Fruit fly (Drosophila melanogaster): Measurements from ENCODE around the gene Ets21C.

The Ets21C gene

DNA sequence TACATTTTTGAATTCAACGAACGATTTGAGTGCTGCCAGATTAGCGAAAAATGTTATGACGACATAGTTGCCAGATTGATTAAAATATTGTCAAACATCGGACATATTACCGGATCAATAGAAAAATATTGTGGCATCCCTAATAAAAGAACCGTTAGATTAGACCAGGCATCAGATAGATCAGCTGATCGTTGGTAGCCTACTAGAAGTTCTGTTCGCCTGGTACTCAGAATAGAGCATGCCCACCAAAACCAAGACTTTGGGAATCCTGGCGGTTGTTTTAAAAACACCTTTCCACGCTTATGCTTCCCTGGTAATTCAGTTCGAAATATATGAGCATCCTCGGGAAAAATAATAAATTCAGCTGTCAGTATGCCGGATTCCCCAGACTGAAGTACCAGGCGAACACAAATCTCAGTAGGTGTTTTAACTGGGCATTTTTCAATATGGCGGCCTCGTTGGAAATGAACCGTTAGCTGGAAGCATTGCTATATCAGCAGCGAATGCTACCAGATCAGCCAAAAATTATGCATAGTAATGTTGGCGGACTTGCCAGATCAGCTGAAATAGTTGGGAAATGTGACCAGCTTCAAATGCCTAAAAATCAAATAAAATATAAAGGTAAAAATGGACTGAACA lies 12.0 kb downstream of the Ets21C start (continued):
- TF ChIP-seq tio (GFP tag; optimal IDR thresholded peaks at IDR 0.05) (no peak), nerfin-2 (GFP tag; IDR thresholded peaks at IDR 0.05; ENCODE audit: partially characterized antibody) (no peak), CG14441 (GFP tag; IDR thresholded peaks at IDR 0.05) (no peak), lab (GFP tag; optimal IDR thresholded peaks at IDR 0.05) (peak; percentile 42), nerfin-1 (tag; optimal IDR thresholded peaks at IDR 0.05) (peak; percentile 58), CG10979 (tag; optimal IDR thresholded peaks at IDR 0.05) (no peak), Xrp1 (GFP tag; IDR thresholded peaks at IDR 0.05) (no peak), zfh1 (GFP tag; IDR thresholded peaks at IDR 0.05) (no peak), Spps (tag; optimal IDR thresholded peaks at IDR 0.05) (peak; percentile 33), CG14050 (GFP tag; IDR thresholded peaks at IDR 0.05) (no peak), hth (optimal IDR thresholded peaks at IDR 0.05) (no peak), crol (GFP tag; IDR thresholded peaks at IDR 0.05) (no peak), Awh (GFP tag; IDR thresholded peaks at IDR 0.05) (no peak), usp (GFP tag; optimal IDR thresholded peaks at IDR 0.05) (no peak), sens-2 (GFP tag; IDR thresholded peaks at IDR 0.05) (no peak), CG17612 (GFP tag; IDR thresholded peaks at IDR 0.05) (no peak), CG10366 (GFP tag; IDR thresholded peaks at IDR 0.05) (no peak), YL-1 (GFP tag; optimal IDR thresholded peaks at IDR 0.05) (peak; percentile 24), CG2678 (tag; optimal IDR thresholded peaks at IDR 0.05) (no peak), jing (GFP tag; optimal IDR thresholded peaks at IDR 0.05) (no peak), CG17385 (GFP tag; optimal IDR thresholded peaks at IDR 0.05) (no peak), CG1647 (GFP tag; optimal IDR thresholded peaks at IDR 0.05) (no peak), Hmx (GFP tag; optimal IDR thresholded peaks at IDR 0.05) (no peak), croc (GFP tag; conservative IDR thresholded peaks at IDR 0.05) (no peak), CG14667 (GFP tag; IDR thresholded peaks at IDR 0.05) (no peak), pb (GFP tag; optimal IDR thresholded peaks at IDR 0.05) (no peak), p53 (GFP tag; optimal IDR thresholded peaks at IDR 0.05) (no peak), NK7.1 (GFP tag; optimal IDR thresholded peaks at IDR 0.05) (no peak), CG12391 (tag; optimal IDR thresholded peaks at IDR 0.05) (peak; percentile 35), Hr78 (GFP tag; optimal IDR thresholded peaks at IDR 0.05) (no peak), CG5245 (GFP tag; optimal IDR thresholded peaks at IDR 0.05) (no peak), Dip2 (GFP tag; IDR thresholded peaks at IDR 0.05) (no peak), CG7556 (GFP tag; optimal IDR thresholded peaks at IDR 0.05) (no peak), CG18619 (GFP tag; optimal IDR thresholded peaks at IDR 0.05) (peak; percentile 31), CG43689 (GFP tag; IDR thresholded peaks at IDR 0.05) (no peak), CG11504 (tag; optimal IDR thresholded peaks at IDR 0.05) (peak; percentile 29), gro (GFP tag; optimal IDR thresholded peaks at IDR 0.05) (no peak), CG4404 (GFP tag; IDR thresholded peaks at IDR 0.05) (no peak), eve (GFP tag; optimal IDR thresholded peaks at IDR 0.05) (no peak), CG12071 (GFP tag; optimal IDR thresholded peaks at IDR 0.05) (no peak), Sry-δ (GFP tag; optimal IDR thresholded peaks at IDR 0.05) (peak; percentile 35), corto (GFP tag; optimal IDR thresholded peaks at IDR 0.05) (no peak), CG14710 (tag; optimal IDR thresholded peaks at IDR 0.05) (peak; percentile 57), CG1024 (GFP tag; IDR thresholded peaks at IDR 0.05) (no peak), sug (tag; optimal IDR thresholded peaks at IDR 0.05) (peak; percentile 68), CG11695 (GFP tag; IDR thresholded peaks at IDR 0.05) (no peak), az2 (GFP tag; optimal IDR thresholded peaks at IDR 0.05) (no peak), CG13624 (GFP tag; optimal IDR thresholded peaks at IDR 0.05) (no peak), Lhr (GFP tag; optimal IDR thresholded peaks at IDR 0.05) (peak; percentile 100), Usf (GFP tag; optimal IDR thresholded peaks at IDR 0.05) (no peak), crc (GFP tag; optimal IDR thresholded peaks at IDR 0.05) (no peak), Nf-YC (tag; optimal IDR thresholded peaks at IDR 0.05) (peak; percentile 56)

All from whole organism, embryonic.